Worm (Caenorhabditis elegans): Measurements from ENCODE around the gene Y113G7A.12.

Gene Y113G7A.12

DNA sequence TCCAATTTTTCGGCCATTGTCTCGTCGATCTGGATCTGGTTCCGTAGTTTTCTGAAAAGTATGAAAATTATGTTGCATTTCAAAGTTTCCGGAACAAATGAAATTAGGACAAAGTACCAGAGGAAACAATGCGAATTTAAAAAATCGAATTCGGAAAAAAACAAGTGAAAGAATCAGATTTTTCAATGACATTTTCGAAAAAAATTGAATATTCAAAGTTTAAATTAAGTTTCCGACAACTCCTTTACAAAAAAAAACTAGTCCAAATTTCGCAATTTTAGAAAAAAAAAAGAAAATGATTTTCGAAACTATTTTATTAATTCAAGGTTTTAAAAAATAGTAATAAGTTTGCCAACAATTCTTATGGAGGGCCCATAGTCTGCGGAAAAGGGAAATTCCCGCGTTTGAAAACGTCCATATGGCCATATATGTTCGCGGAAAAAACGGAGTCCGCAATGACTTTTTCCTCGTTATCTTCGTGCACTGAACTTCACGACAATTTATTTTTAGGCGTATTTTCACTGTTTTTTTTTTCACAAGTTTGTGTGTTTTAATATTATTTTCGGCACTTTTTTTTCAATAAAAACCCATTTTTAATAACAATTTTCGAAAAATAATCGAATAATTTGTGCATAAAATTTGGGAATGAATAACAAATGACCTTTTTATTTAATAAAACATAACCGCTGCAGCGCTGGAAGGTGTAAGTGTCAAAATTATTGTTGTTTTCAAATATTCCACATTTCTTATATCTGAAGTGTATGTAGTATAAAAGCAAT is 49.9 kb downstream of the Y113G7A.12 start, which contains the start of the genes fbxa-115 and Y113G7B.27:
Gene fbxa-115, minus strand, starts transcription at position 51 of the 779 bp plus-strand sequence.
Gene Y113G7B.27, plus strand, starts transcription at position 729 of the 779 bp plus-strand sequence.
- no peak for TF ChIP-seq unc-62 (GFP tag; optimal IDR thresholded peaks at IDR 0.05)

DNA sequence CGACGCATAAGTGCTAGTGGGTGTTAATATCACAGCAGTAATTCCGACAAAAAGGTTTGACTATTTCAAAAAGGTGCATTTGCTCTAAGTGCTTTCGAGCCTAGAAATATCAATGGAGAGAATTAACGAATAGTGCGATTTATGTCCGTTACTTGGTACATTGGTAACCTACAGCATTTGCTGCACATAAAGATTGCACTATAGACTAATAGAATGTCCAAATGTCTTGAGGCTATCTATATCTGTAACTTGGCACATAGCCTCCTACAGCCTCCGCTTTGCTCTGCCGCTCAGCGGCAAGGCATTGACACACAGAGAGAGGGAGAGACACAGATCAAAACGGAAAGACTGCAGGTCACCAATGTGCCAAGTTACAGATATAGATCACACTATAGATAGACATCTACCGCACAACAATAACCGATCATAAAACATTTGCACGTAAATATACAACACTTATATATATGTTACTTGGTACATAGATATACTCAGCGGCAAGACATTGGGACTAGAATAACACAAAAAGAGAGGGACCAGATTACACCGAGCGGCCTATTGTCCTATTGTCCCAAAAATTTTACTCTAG is 53.2 kb downstream of the Y113G7A.12 start, which contains the start of the genes srh-217 and Y113G7B.28:
Gene srh-217, minus strand, starts transcription at position 101 of the 586 bp plus-strand sequence.
Gene Y113G7B.28, plus strand, starts transcription at position 536 of the 586 bp plus-strand sequence.
- TF ChIP-seq unc-62 (GFP tag; optimal IDR thresholded peaks at IDR 0.05) = no peak

- TF ChIP-seq unc-62 (GFP tag; optimal IDR thresholded peaks at IDR 0.05) = no peak
Observed at ce11 chrV:20196671-20197070, 54.3 kb downstream of the Y113G7A.12 start, which contains the start of gene ftr-1. ftr-1 (plus strand) TSS chrV:20196971.

All from whole organism, dauer.